Worm (Caenorhabditis elegans) whole organism, midembryonic: ENCODE measurements around the gene W03G11.3.

ENCODE experiments used
- cog-1 ChIP-seq: sonication (generic microtip); optimal IDR thresholded peaks from 2 replicates; lab custom pipeline; 2016; ENCODE audit warnings: missing genetic modification characterization, missing compliant biosample characterization
- flt-1 ChIP-seq: fragments of 200-800 bp; sonication (Bioruptor generic); IDR thresholded peaks from 2 replicates; pipeline ENCODE4 v1.3.6; 2022; ENCODE audit warnings: missing genetic modification characterization, missing compliant biosample characterization
- klf-2 ChIP-seq: fragments of 200-800 bp; sonication (Bioruptor generic); conservative IDR thresholded peaks from 2 replicates; pipeline ENCODE4 v1.3.6; 2022; ENCODE audit warnings: missing genetic modification reagents, missing genetic modification characterization, missing compliant biosample characterization
- tab-1 ChIP-seq: fragments of 200-800 bp; sonication (Bioruptor generic); IDR thresholded peaks from 2 replicates; pipeline ENCODE4 v1.3.6; 2022; ENCODE audit warnings: missing genetic modification characterization, missing compliant biosample characterization
- ztf-23 ChIP-seq: fragments of 200-800 bp; sonication (Bioruptor generic); IDR thresholded peaks from 2 replicates; pipeline ENCODE4 v1.3.6; 2022; ENCODE audit warnings: missing genetic modification reagents, missing genetic modification characterization, missing compliant biosample characterization

DNA sequence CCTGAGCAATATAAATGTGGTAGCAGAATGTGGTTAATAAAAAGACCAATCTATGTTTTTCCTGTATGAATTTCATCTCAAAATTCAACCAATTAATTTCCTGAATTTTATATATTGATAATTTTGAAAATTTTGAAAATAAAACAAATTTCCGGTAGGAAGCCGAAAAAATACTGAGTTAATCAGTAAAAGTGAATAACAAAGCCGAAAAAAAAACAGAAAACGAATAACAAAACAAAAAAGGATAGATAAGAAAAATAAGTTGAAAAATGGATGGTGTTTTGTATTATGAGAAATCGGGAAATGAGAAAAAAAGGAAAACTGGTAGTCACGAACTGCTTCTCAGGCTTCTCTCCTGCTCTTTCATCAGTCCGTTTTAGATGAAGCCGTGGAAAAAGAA lies 29.8 kb downstream of the W03G11.3 start, which contains the start of gene tmem-145:
- TF ChIP-seq flt-1 (GFP tag; lab: Robert Waterston, UW), result no peak
- TF ChIP-seq cog-1 (tag; lab: Kevin White, UChicago), result no peak
- TF ChIP-seq ztf-23 (GFP tag; lab: Robert Waterston, UW), result no peak
- no peak for TF ChIP-seq tab-1 (GFP tag; lab: Robert Waterston, UW)
- no peak for TF ChIP-seq klf-2 (GFP tag; lab: Robert Waterston, UW)
